Worm (Caenorhabditis elegans): Measurements from ENCODE around the gene F26C11.3.

DNA sequence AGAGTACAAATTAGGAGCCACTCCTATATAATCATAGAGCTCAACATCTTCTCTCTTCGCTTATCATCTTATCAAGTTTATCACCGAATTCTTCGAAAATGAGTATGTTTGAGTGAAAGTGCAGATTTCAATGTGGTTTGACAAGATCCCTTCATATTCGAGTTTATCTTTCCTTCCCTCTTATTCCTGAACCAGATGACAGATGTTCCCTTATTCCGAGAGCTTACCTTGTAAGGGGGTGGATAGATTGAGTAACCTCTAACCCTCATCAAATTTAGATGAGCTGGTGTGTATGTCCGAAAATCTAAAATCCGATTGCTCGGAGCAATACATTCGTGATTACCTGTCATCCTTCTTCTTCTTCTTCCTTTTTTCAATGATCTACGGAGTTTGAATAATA, 33.8 kb upstream of the F26C11.3 start:
- peak; percentile 9 for TF ChIP-seq aha-1 (tag)
- TF ChIP-seq hlh-30 (tag; optimal IDR thresholded peaks at IDR 0.05; ENCODE audit: insufficient read depth): no peak

All from whole organism, L4 larva.